Fruit fly (Drosophila melanogaster) whole organism, embryonic: ENCODE data around the gene CG5902.

Source experiments
- BEAF-32 ChIP-seq: fragments of 200-800 bp; sonication (Bioruptor generic); optimal IDR thresholded peaks from 3 replicates; lab custom pipeline; 2017; ENCODE audit warnings: missing biosample characterization, missing genetic modification characterization, mild to moderate bottlenecking, moderate library complexity, missing genetic modification reagents
- BtbVII ChIP-seq: fragments of 200-800 bp; sonication (Bioruptor generic); optimal IDR thresholded peaks from 3 replicates; lab custom pipeline; 2017; ENCODE audit warnings: missing biosample characterization, mild to moderate bottlenecking, missing genetic modification characterization
- CG10431 ChIP-seq: fragments of 200-800 bp; sonication (Bioruptor generic); optimal IDR thresholded peaks from 3 replicates; lab custom pipeline; 2018; ENCODE audit warnings: missing biosample characterization, mild to moderate bottlenecking, missing genetic modification characterization
- CG11723 ChIP-seq: fragments of 200-800 bp; sonication (Bioruptor generic); optimal IDR thresholded peaks from 2 replicates; lab custom pipeline; 2017; ENCODE audit warnings: missing biosample characterization, mild to moderate bottlenecking, missing genetic modification characterization
- CG12769 ChIP-seq: fragments of 200-800 bp; sonication (Bioruptor generic); optimal IDR thresholded peaks from 2 replicates; lab custom pipeline; 2019; ENCODE audit warnings: missing biosample characterization, mild to moderate bottlenecking, missing genetic modification characterization, moderate library complexity
- CG13424 ChIP-seq: fragments of 200-800 bp; sonication (Bioruptor generic); optimal IDR thresholded peaks from 2 replicates; lab custom pipeline; 2019; ENCODE audit warnings: missing biosample characterization, mild to moderate bottlenecking, missing genetic modification characterization, moderate library complexity
- CG13775 ChIP-seq: fragments of 200-800 bp; sonication (Bioruptor generic); optimal IDR thresholded peaks from 3 replicates; lab custom pipeline; 2017; ENCODE audit warnings: missing biosample characterization, mild to moderate bottlenecking, missing genetic modification characterization
- CG15073 ChIP-seq: fragments of 200-800 bp; sonication (Bioruptor generic); optimal IDR thresholded peaks from 2 replicates; lab custom pipeline; 2016; ENCODE audit warnings: missing biosample characterization, missing genetic modification characterization
- CG15479 ChIP-seq: fragments of 200-800 bp; sonication (Bioruptor generic); optimal IDR thresholded peaks from 3 replicates; lab custom pipeline; 2019; ENCODE audit warnings: missing biosample characterization, mild to moderate bottlenecking, missing genetic modification characterization, moderate library complexity
- CG15514 ChIP-seq: fragments of 200-800 bp; sonication (Bioruptor generic); optimal IDR thresholded peaks from 3 replicates; lab custom pipeline; 2017; ENCODE audit warnings: missing biosample characterization, missing genetic modification characterization, mild to moderate bottlenecking, moderate library complexity, missing genetic modification reagents
- CG2116 ChIP-seq: fragments of 200-800 bp; sonication (Bioruptor generic); optimal IDR thresholded peaks from 3 replicates; lab custom pipeline; 2018; ENCODE audit warnings: missing biosample characterization, mild to moderate bottlenecking, missing genetic modification characterization
- CG2199 ChIP-seq: fragments of 200-800 bp; sonication (Bioruptor generic); IDR thresholded peaks from 3 replicates; pipeline ENCODE4 v1.3.6; 2022; ENCODE audit warnings: missing biosample characterization, missing genetic modification characterization
- CG30431 ChIP-seq: fragments of 200-800 bp; sonication (Bioruptor generic); optimal IDR thresholded peaks from 2 replicates; lab custom pipeline; 2017; ENCODE audit warnings: missing biosample characterization, missing genetic modification characterization
- CG3065 ChIP-seq: fragments of 200-800 bp; sonication (Bioruptor generic); optimal IDR thresholded peaks from 2 replicates; lab custom pipeline; 2016; ENCODE audit warnings: missing biosample characterization, missing genetic modification characterization
- CG31388 ChIP-seq: fragments of 200-800 bp; sonication (Bioruptor generic); optimal IDR thresholded peaks from 2 replicates; lab custom pipeline; 2016; ENCODE audit warnings: missing biosample characterization, missing genetic modification characterization
- CG3163 ChIP-seq: fragments of 200-800 bp; sonication (Bioruptor generic); optimal IDR thresholded peaks from 3 replicates; lab custom pipeline; 2016; ENCODE audit warnings: missing biosample characterization, missing genetic modification characterization
- CG32772 ChIP-seq: fragments of 200-800 bp; sonication (Bioruptor generic); IDR thresholded peaks from 2 replicates; pipeline ENCODE4 v1.3.6; 2022; ENCODE audit warnings: missing biosample characterization, missing genetic modification characterization
- CG33213 ChIP-seq: fragments of 200-800 bp; sonication (Bioruptor generic); optimal IDR thresholded peaks from 3 replicates; lab custom pipeline; 2016; ENCODE audit warnings: missing biosample characterization, missing genetic modification characterization
- CG4820 ChIP-seq: fragments of 200-800 bp; sonication (Bioruptor generic); optimal IDR thresholded peaks from 3 replicates; lab custom pipeline; 2016; ENCODE audit warnings: missing biosample characterization, missing genetic modification characterization
- CG5180 ChIP-seq: fragments of 200-800 bp; sonication (Bioruptor generic); optimal IDR thresholded peaks from 3 replicates; lab custom pipeline; 2017; ENCODE audit warnings: missing biosample characterization, missing genetic modification characterization, mild to moderate bottlenecking, moderate library complexity, missing genetic modification reagents
- CG6765 ChIP-seq: fragments of 200-800 bp; sonication (Bioruptor generic); optimal IDR thresholded peaks from 3 replicates; lab custom pipeline; 2017; ENCODE audit warnings: missing biosample characterization, mild to moderate bottlenecking, missing genetic modification characterization
- CG7839 ChIP-seq: fragments of 200-800 bp; sonication (Bioruptor generic); optimal IDR thresholded peaks from 3 replicates; lab custom pipeline; 2018; ENCODE audit warnings: missing biosample characterization, mild to moderate bottlenecking, missing genetic modification characterization, moderate library complexity
- CG7928 ChIP-seq: fragments of 200-800 bp; sonication (Bioruptor generic); optimal IDR thresholded peaks from 2 replicates; lab custom pipeline; 2017; ENCODE audit warnings: missing biosample characterization, mild to moderate bottlenecking, missing genetic modification characterization
- CG8089 ChIP-seq: fragments of 200-800 bp; sonication (Bioruptor generic); optimal IDR thresholded peaks from 3 replicates; lab custom pipeline; 2016; ENCODE audit warnings: missing biosample characterization, missing genetic modification characterization
- CG8765 ChIP-seq: fragments of 200-800 bp; sonication (Bioruptor generic); IDR thresholded peaks from 2 replicates; pipeline ENCODE4 v1.3.6; 2022; ENCODE audit warnings: missing biosample characterization, missing genetic modification characterization
- CG9876 ChIP-seq: fragments of 200-800 bp; sonication (Bioruptor generic); optimal IDR thresholded peaks from 2 replicates; lab custom pipeline; 2016; ENCODE audit warnings: missing biosample characterization, missing genetic modification characterization
- CkIIα-i1 ChIP-seq: fragments of 200-800 bp; sonication (Bioruptor generic); IDR thresholded peaks from 2 replicates; pipeline ENCODE4 v1.3.6; 2022; ENCODE audit warnings: missing biosample characterization, missing genetic modification characterization
- D ChIP-seq, 2 experiments: fragments of 200-800 bp in 1 of 2; fragments of >200 bp in 1 of 2; sonication (Bioruptor generic) in 1 of 2; optimal IDR thresholded peaks; 2 replicates in 1 of 2; 3 replicates in 1 of 2; lab custom pipeline; 2017; ENCODE audit warnings: mild to moderate bottlenecking in 1 of 2, missing biosample characterization in 1 of 2, missing genetic modification characterization in 1 of 2, missing genetic modification reagents in 1 of 2
- Dad ChIP-seq: fragments of 200-800 bp; sonication (Bioruptor generic); optimal IDR thresholded peaks from 3 replicates; lab custom pipeline; 2016; ENCODE audit warnings: missing biosample characterization, missing genetic modification characterization
- Doc2 ChIP-seq: fragments of 200-800 bp; sonication (Bioruptor generic); IDR thresholded peaks from 2 replicates; pipeline ENCODE4 v1.3.6; 2022; ENCODE audit warnings: missing biosample characterization, missing genetic modification characterization
- HLH3B ChIP-seq: fragments of 200-800 bp; sonication (Bioruptor generic); IDR thresholded peaks from 2 replicates; pipeline ENCODE4 v1.3.6; 2022; ENCODE audit warnings: missing biosample characterization, missing genetic modification characterization
- HmgZ ChIP-seq: fragments of 200-800 bp; sonication (Bioruptor generic); optimal IDR thresholded peaks from 2 replicates; lab custom pipeline; 2018; ENCODE audit warnings: missing biosample characterization, mild to moderate bottlenecking, missing genetic modification characterization
- Hr3 ChIP-seq: fragments of 200-800 bp; sonication (Bioruptor generic); optimal IDR thresholded peaks from 3 replicates; lab custom pipeline; 2016; ENCODE audit warnings: missing biosample characterization, missing genetic modification characterization
- Hr51 ChIP-seq, 2 experiments: fragments of 200-800 bp; sonication (Bioruptor generic); optimal IDR thresholded peaks; 2 replicates in 1 of 2; 3 replicates in 1 of 2; lab custom pipeline; 2016 to 2018; ENCODE audit warnings: missing biosample characterization in 2 of 2, missing genetic modification characterization in 2 of 2, mild to moderate bottlenecking in 1 of 2, moderate library complexity in 1 of 2
- Poxn ChIP-seq: fragments of 200-800 bp; sonication (Bioruptor generic); IDR thresholded peaks from 2 replicates; pipeline ENCODE4 v1.3.6; 2022; ENCODE audit warnings: missing biosample characterization, missing genetic modification characterization
- Ravus ChIP-seq: fragments of 200-800 bp; sonication (Bioruptor generic); IDR thresholded peaks from 2 replicates; pipeline ENCODE4 v1.3.6; 2022; ENCODE audit warnings: missing biosample characterization, missing genetic modification characterization
- Sry-β ChIP-seq: fragments of 200-800 bp; sonication (Bioruptor generic); optimal IDR thresholded peaks from 2 replicates; lab custom pipeline; 2018; ENCODE audit warnings: missing biosample characterization, mild to moderate bottlenecking, missing genetic modification characterization, moderate library complexity
- ato ChIP-seq: fragments of 200-800 bp; sonication (Bioruptor generic); IDR thresholded peaks from 2 replicates; pipeline ENCODE4 v1.3.6; 2022; ENCODE audit warnings: missing biosample characterization, missing genetic modification characterization; ENCODE audit not compliant: partially characterized antibody
- bab2 ChIP-seq: fragments of 200-800 bp; sonication (Bioruptor generic); optimal IDR thresholded peaks from 2 replicates; lab custom pipeline; 2016; ENCODE audit warnings: missing biosample characterization, missing genetic modification characterization
- bowl ChIP-seq: fragments of 200-800 bp; sonication (Bioruptor generic); IDR thresholded peaks from 2 replicates; pipeline ENCODE4 v1.3.6; 2022; ENCODE audit warnings: missing biosample characterization, missing genetic modification characterization
- eve ChIP-seq, 2 experiments: fragments of >200 bp; optimal IDR thresholded peaks; 2 replicates each; lab custom pipeline; 2017; ENCODE audit warnings: missing biosample characterization in 2 of 2, missing genetic modification characterization in 2 of 2
- grau ChIP-seq: fragments of 200-800 bp; optimal IDR thresholded peaks from 3 replicates; lab custom pipeline; 2019; ENCODE audit warnings: missing biosample characterization, mild to moderate bottlenecking, missing genetic modification characterization, moderate library complexity
- gt ChIP-seq: fragments of 200-800 bp; sonication (Bioruptor generic); IDR thresholded peaks from 2 replicates; pipeline ENCODE4 v1.3.6; 2022; ENCODE audit warnings: missing biosample characterization, missing genetic modification characterization
- hb ChIP-seq: fragments of 200-800 bp; sonication (Bioruptor generic); IDR thresholded peaks from 3 replicates; pipeline ENCODE4 v1.3.6; 2022; ENCODE audit warnings: missing biosample characterization, missing genetic modification characterization; ENCODE audit not compliant: partially characterized antibody
- inv ChIP-seq: fragments of 200-800 bp; sonication (Bioruptor generic); IDR thresholded peaks from 2 replicates; pipeline ENCODE4 v1.3.6; 2022; ENCODE audit warnings: missing biosample characterization, missing genetic modification characterization; ENCODE audit not compliant: partially characterized antibody
- onecut ChIP-seq: fragments of 200-800 bp; sonication (Bioruptor generic); IDR thresholded peaks from 2 replicates; pipeline ENCODE4 v1.3.6; 2022; ENCODE audit warnings: missing biosample characterization, missing genetic modification characterization
- psq ChIP-seq: fragments of 200-800 bp; sonication (Bioruptor generic); optimal IDR thresholded peaks from 2 replicates; lab custom pipeline; 2017; ENCODE audit warnings: missing biosample characterization, missing genetic modification characterization
- pzg ChIP-seq: fragments of 200-800 bp; sonication (Bioruptor generic); optimal IDR thresholded peaks from 3 replicates; lab custom pipeline; 2018; ENCODE audit warnings: missing biosample characterization, mild to moderate bottlenecking, missing genetic modification characterization, moderate library complexity
- run ChIP-seq: fragments of 200-800 bp; sonication (Bioruptor generic); optimal IDR thresholded peaks from 3 replicates; lab custom pipeline; 2018; ENCODE audit warnings: missing biosample characterization, mild to moderate bottlenecking, missing genetic modification characterization
- tgo ChIP-seq: fragments of 200-800 bp; sonication (Bioruptor generic); IDR thresholded peaks from 3 replicates; pipeline ENCODE4 v1.3.6; 2022; ENCODE audit warnings: missing biosample characterization, missing genetic modification characterization
- zf30C ChIP-seq: fragments of 200-800 bp; sonication (Bioruptor generic); optimal IDR thresholded peaks from 3 replicates; lab custom pipeline; 2018; ENCODE audit warnings: missing biosample characterization, mild to moderate bottlenecking, missing genetic modification characterization

CG5902 gene

dm6 chr3R:23969449-23969848 is 17.0 kb upstream of the CG5902 start (continued):
- no peak for TF ChIP-seq CG12769 (tag; lab: Kevin White, UChicago)
- peak; percentile 36 for TF ChIP-seq BtbVII (GFP tag; lab: Kevin White, UChicago)
- no peak for TF ChIP-seq gt (GFP tag; lab: Robert Waterston, UW)
- no peak for TF ChIP-seq psq
- no peak for TF ChIP-seq zf30C (GFP tag; lab: Kevin White, UChicago)
- no peak for TF ChIP-seq CG15073
- TF ChIP-seq Doc2 (GFP tag; lab: Robert Waterston, UW), result no peak
- TF ChIP-seq CG5180 (GFP tag; lab: Kevin White, UChicago), result peak; percentile 19
- no peak for TF ChIP-seq CG31388
- TF ChIP-seq CG13424 (tag; lab: Kevin White, UChicago), result peak; percentile 78
- TF ChIP-seq D (optimal IDR thresholded peaks at IDR 0.05; lab: Kevin White, UChicago), result no peak
- no peak for TF ChIP-seq D (GFP tag; optimal IDR thresholded peaks at IDR 0.05; lab: Kevin White, UChicago)
- no peak for TF ChIP-seq CG8089 (GFP tag; lab: Kevin White, UChicago)
- TF ChIP-seq pzg (GFP tag; lab: Kevin White, UChicago), result no peak
- TF ChIP-seq bowl (GFP tag; lab: Robert Waterston, UW), result no peak
- TF ChIP-seq CG32772, result 0 out of 2 replicates have a peak, but pooled peaks have one; percentile 16
- TF ChIP-seq CG7839 (tag; lab: Kevin White, UChicago), result peak; percentile 67
- no peak for TF ChIP-seq onecut (GFP tag; lab: Robert Waterston, UW)
- no peak for TF ChIP-seq CG13775 (GFP tag; lab: Kevin White, UChicago)
- no peak for TF ChIP-seq inv (GFP tag; lab: Robert Waterston, UW)
- TF ChIP-seq run, result peak; percentile 21
- no peak for TF ChIP-seq HmgZ (tag; lab: Kevin White, UChicago)
- no peak for TF ChIP-seq CG2199 (GFP tag; lab: Robert Waterston, UW)
- TF ChIP-seq Hr51 (GFP tag; optimal IDR thresholded peaks at IDR 0.05; lab: Kevin White, UChicago), result peak in 1 of 2 experiments; percentile 71
- TF ChIP-seq CG15479, result no peak
- no peak for TF ChIP-seq eve (GFP tag; optimal IDR thresholded peaks at IDR 0.05; lab: Kevin White, UChicago)
- TF ChIP-seq CG10431 (GFP tag; lab: Kevin White, UChicago), result no peak
- peak; percentile 68 for TF ChIP-seq grau (tag; lab: Kevin White, UChicago)
- no peak for TF ChIP-seq BEAF-32 (GFP tag; lab: Kevin White, UChicago)
- peak; percentile 8 for TF ChIP-seq CG4820 (GFP tag; lab: Kevin White, UChicago)
- peak; percentile 33 for TF ChIP-seq Hr3 (GFP tag; lab: Kevin White, UChicago)
- peak; percentile 76 for TF ChIP-seq tgo
- TF ChIP-seq hb (GFP tag; lab: Robert Waterston, UW), result no peak
- TF ChIP-seq CG9876 (GFP tag; lab: Kevin White, UChicago), result no peak
- TF ChIP-seq Dad (GFP tag; lab: Kevin White, UChicago), result no peak
- no peak for TF ChIP-seq CG30431 (GFP tag; lab: Kevin White, UChicago)
- no peak for TF ChIP-seq Poxn
- TF ChIP-seq HLH3B (GFP tag; lab: Robert Waterston, UW), result peak; percentile 63
- no peak for TF ChIP-seq CG3065 (GFP tag; lab: Kevin White, UChicago)
- no peak for TF ChIP-seq CG8765
- no peak for TF ChIP-seq CG11723 (GFP tag; lab: Kevin White, UChicago)
- TF ChIP-seq ato (GFP tag; lab: Robert Waterston, UW), result no peak
- no peak for TF ChIP-seq CG3163
- peak; percentile 14 for TF ChIP-seq CG15514 (GFP tag; lab: Kevin White, UChicago)
- no peak for TF ChIP-seq CG6765 (GFP tag; lab: Kevin White, UChicago)
- TF ChIP-seq CG7928 (GFP tag; lab: Kevin White, UChicago), result no peak
- TF ChIP-seq bab2 (GFP tag; lab: Kevin White, UChicago), result no peak
- no peak for TF ChIP-seq CG33213 (GFP tag; lab: Kevin White, UChicago)
- TF ChIP-seq CG2116 (GFP tag; lab: Kevin White, UChicago), result no peak
- TF ChIP-seq CkIIα-i1, result no peak
- no peak for TF ChIP-seq Sry-β (GFP tag; lab: Kevin White, UChicago)
- TF ChIP-seq Ravus (GFP tag; lab: Robert Waterston, UW), result no peak
